Worm (Caenorhabditis elegans) whole organism, L1 larva: ENCODE measurements around the gene nhr-14.
A peak's percentile ranks its signal among the peaks of the same experiment; 100 is the strongest.

Experiments used
- Y116A8C.19 ChIP-seq: sonication (generic microtip); optimal IDR thresholded peaks from 2 replicates; lab custom pipeline; 2016; ENCODE audit warnings: missing compliant biosample characterization, missing genetic modification characterization, borderline replicate concordance
- egl-27 ChIP-seq, 2 experiments: fragments of 150-350 bp in 1 of 2; sonication (generic microtip); optimal IDR thresholded peaks; 3 replicates each; lab custom pipeline; 2017 to 2018; ENCODE audit warnings: missing biosample characterization in 2 of 2, missing genetic modification characterization in 2 of 2, missing genetic modification reagents in 2 of 2
- mab-9 ChIP-seq: fragments of 200-800 bp; sonication (Bioruptor generic); IDR thresholded peaks from 2 replicates; pipeline ENCODE4 v1.3.6; 2022; ENCODE audit warnings: missing genetic modification reagents, missing genetic modification characterization, missing compliant biosample characterization
- nhr-12 ChIP-seq: sonication (generic microtip); optimal IDR thresholded peaks from 2 replicates; lab custom pipeline; 2017; ENCODE audit warnings: missing biosample characterization, missing genetic modification characterization
- pqm-1 ChIP-seq: sonication (generic microtip); optimal IDR thresholded peaks from 3 replicates; lab custom pipeline; 2017; ENCODE audit warnings: missing biosample characterization, missing genetic modification characterization
- skn-1 ChIP-seq: fragments of 150-350 bp; optimal IDR thresholded peaks from 2 replicates; lab custom pipeline; 2014; ENCODE audit warnings: missing biosample characterization, missing genetic modification characterization
- sptf-1 ChIP-seq: fragments of 150-350 bp; optimal IDR thresholded peaks from 2 replicates; lab custom pipeline; 2014; ENCODE audit warnings: missing biosample characterization, missing genetic modification characterization
- sup-37 ChIP-seq: fragments of 200-800 bp; sonication (Bioruptor generic); optimal IDR thresholded peaks from 2 replicates; lab custom pipeline; 2018; ENCODE audit warnings: mild to moderate bottlenecking, missing genetic modification characterization, missing compliant biosample characterization
- tbx-2 ChIP-seq: sonication (generic microtip); optimal IDR thresholded peaks from 2 replicates; lab custom pipeline; 2016; ENCODE audit warnings: missing genetic modification characterization, missing compliant biosample characterization
- unc-30 ChIP-seq: sonication (generic microtip); optimal IDR thresholded peaks from 2 replicates; lab custom pipeline; 2017; ENCODE audit warnings: missing biosample characterization, missing genetic modification characterization
- unc-62 ChIP-seq: fragments of 150-350 bp; optimal IDR thresholded peaks from 2 replicates; lab custom pipeline; 2014; ENCODE audit warnings: missing biosample characterization, missing genetic modification reagents, missing genetic modification characterization
- ztf-11 ChIP-seq, 2 experiments: sonication (generic microtip); optimal IDR thresholded peaks; 2 replicates each; lab custom pipeline; 2016 to 2017; ENCODE audit warnings: missing genetic modification characterization in 2 of 2, missing biosample characterization in 1 of 2, missing compliant biosample characterization in 1 of 2

DNA sequence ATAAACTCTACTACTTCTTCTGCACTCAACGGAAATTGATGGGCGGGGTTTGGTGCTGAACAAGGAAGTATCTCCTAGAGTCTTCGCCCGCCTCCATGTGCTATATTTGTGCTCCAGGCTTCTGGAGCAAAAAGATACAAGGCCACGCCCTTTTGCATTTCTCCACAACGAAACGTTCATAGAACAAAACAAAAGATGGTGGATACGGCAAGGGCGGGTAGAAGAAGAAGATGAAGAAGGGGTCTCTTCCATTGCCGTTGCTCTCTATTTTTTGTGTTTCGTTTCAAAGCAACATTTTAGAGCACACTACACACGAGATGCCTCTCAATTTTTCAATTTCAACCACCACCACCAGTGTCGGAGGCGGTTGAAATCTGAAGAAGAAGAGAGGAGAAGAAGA, 330 bp upstream of the nhr-14 start:
- no peak for TF ChIP-seq unc-62 (GFP tag; lab: Kevin White, UChicago)
- TF ChIP-seq pqm-1 (tag; lab: Kevin White, UChicago): no peak
- peak; percentile 57 for TF ChIP-seq tbx-2 (tag; lab: Kevin White, UChicago)
- no peak for TF ChIP-seq egl-27 (tag; optimal IDR thresholded peaks at IDR 0.05; lab: Kevin White, UChicago)
- TF ChIP-seq ztf-11 (tag; optimal IDR thresholded peaks at IDR 0.05; lab: Kevin White, UChicago): no peak
- TF ChIP-seq unc-30 (tag; lab: Kevin White, UChicago): no peak
- TF ChIP-seq mab-9 (GFP tag; lab: Robert Waterston, UW): no peak
- TF ChIP-seq skn-1 (tag; lab: Kevin White, UChicago): no peak
- no peak for TF ChIP-seq Y116A8C.19 (tag; lab: Kevin White, UChicago)
- TF ChIP-seq sup-37 (GFP tag; lab: Kevin White, UChicago): no peak
- no peak for TF ChIP-seq sptf-1
- TF ChIP-seq nhr-12: no peak
